Fruit fly (Drosophila melanogaster) whole organism, embryonic: ENCODE data around the gene SpdS.

Source experiments
- CG6272 ChIP-seq: fragments of 200-800 bp; sonication (Bioruptor generic); IDR thresholded peaks from 2 replicates; pipeline ENCODE4 v1.3.6; 2022; ENCODE audit warnings: missing biosample characterization, missing genetic modification characterization
- YL-1 ChIP-seq: fragments of 200-800 bp; sonication (Bioruptor generic); optimal IDR thresholded peaks from 3 replicates; lab custom pipeline; 2017; ENCODE audit warnings: missing biosample characterization, mild to moderate bottlenecking, missing genetic modification characterization
- usp ChIP-seq: fragments of >200 bp; optimal IDR thresholded peaks from 2 replicates; lab custom pipeline; 2017; ENCODE audit warnings: missing biosample characterization, missing genetic modification characterization

DNA sequence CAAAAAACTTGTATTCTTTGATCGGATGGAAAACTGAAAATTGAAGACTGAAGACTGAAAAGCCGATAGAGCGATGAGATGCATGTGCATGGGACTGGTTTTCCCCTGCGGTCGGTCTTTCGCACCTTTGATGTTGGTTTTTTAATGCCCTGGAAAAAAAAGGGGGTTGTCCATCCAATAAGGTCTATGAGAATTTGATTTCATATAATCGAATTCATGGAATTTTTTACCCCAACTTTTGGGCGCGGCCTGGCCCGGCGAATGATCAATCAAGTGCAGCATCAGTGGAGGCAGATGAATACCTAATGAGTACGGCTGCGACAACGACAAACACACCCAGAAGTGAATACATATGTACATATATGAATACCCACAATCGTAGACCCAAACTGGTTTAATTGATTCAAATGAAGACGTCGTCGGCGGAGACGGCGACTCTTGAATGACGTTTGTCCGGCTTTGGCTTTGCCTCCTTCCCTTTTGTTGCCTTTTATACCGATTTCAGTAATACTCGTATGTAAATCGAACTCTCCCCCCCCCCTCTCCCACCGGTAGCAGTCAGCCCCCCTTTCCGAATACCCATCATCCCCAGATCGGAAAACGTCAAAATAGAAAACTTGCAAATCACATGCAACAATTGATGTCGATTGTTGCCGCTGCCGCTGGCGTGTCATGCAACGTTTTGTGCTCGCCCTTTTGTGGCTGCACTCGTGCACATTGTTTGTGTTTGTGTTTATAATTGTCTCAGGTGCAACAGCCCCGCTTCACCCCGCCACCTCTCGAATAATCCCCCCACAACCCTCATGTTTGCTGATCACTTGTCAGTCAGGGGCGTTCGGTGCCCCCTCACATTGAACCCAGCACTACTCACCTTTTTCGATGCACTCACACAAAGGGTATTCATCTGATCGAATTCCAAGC is 28.2 kb upstream of the SpdS start:
- TF ChIP-seq YL-1 (GFP tag; lab: Kevin White, UChicago) (no peak), CG6272 (no peak), usp (GFP tag; lab: Kevin White, UChicago) (no peak)
